Worm (Caenorhabditis elegans) whole organism, L3 larva: ENCODE results near the gene mans-4.

ENCODE experiments used
- R02D3.7 ChIP-seq: fragments of 150-350 bp; optimal IDR thresholded peaks from 2 replicates; lab custom pipeline; 2014; ENCODE audit warnings: missing biosample characterization, missing genetic modification characterization
- ama-1 ChIP-seq: fragments of 150-350 bp; optimal IDR thresholded peaks from 2 replicates; lab custom pipeline; 2018
- daf-12 ChIP-seq: fragments of 150-350 bp; optimal IDR thresholded peaks from 2 replicates; lab custom pipeline; 2014; ENCODE audit warnings: missing biosample characterization, missing genetic modification reagents, missing genetic modification characterization
- egl-27 ChIP-seq: sonication (generic microtip); optimal IDR thresholded peaks from 4 replicates; lab custom pipeline; 2017; ENCODE audit warnings: missing biosample characterization, missing genetic modification reagents, missing genetic modification characterization
- fos-1 ChIP-seq: fragments of 150-350 bp; optimal IDR thresholded peaks from 2 replicates; lab custom pipeline; 2014; ENCODE audit warnings: missing biosample characterization, missing genetic modification characterization
- jun-1 ChIP-seq: fragments of 150-350 bp; optimal IDR thresholded peaks from 2 replicates; lab custom pipeline; 2014; ENCODE audit warnings: missing biosample characterization, missing genetic modification reagents, missing genetic modification characterization
- nhr-11 ChIP-seq: fragments of 150-350 bp; optimal IDR thresholded peaks from 2 replicates; lab custom pipeline; 2014; ENCODE audit warnings: missing biosample characterization, missing genetic modification characterization
- nhr-23 ChIP-seq: fragments of 150-350 bp; optimal IDR thresholded peaks from 2 replicates; lab custom pipeline; 2014; ENCODE audit warnings: missing biosample characterization, missing genetic modification reagents, missing genetic modification characterization
- nhr-237 ChIP-seq: fragments of 150-350 bp; optimal IDR thresholded peaks from 2 replicates; lab custom pipeline; 2014; ENCODE audit warnings: missing biosample characterization, missing genetic modification characterization
- nhr-25 ChIP-seq: sonication (generic microtip); optimal IDR thresholded peaks from 2 replicates; lab custom pipeline; 2017; ENCODE audit warnings: missing biosample characterization, missing genetic modification characterization
- nhr-76 ChIP-seq: fragments of 150-350 bp; sonication (generic microtip); optimal IDR thresholded peaks from 5 replicates; lab custom pipeline; 2014; ENCODE audit warnings: missing biosample characterization, missing genetic modification characterization
- sea-2 ChIP-seq: fragments of 150-350 bp; sonication (generic microtip); optimal IDR thresholded peaks from 4 replicates; lab custom pipeline; 2014; ENCODE audit warnings: missing biosample characterization, missing genetic modification reagents, missing genetic modification characterization
- tbx-2 ChIP-seq: sonication (generic microtip); optimal IDR thresholded peaks from 2 replicates; lab custom pipeline; 2016; ENCODE audit warnings: mild to moderate bottlenecking, missing genetic modification characterization, missing compliant biosample characterization
- unc-62 ChIP-seq: fragments of 150-350 bp; sonication (generic microtip); optimal IDR thresholded peaks from 4 replicates; lab custom pipeline; 2014; ENCODE audit warnings: missing biosample characterization, missing genetic modification reagents, missing genetic modification characterization

DNA sequence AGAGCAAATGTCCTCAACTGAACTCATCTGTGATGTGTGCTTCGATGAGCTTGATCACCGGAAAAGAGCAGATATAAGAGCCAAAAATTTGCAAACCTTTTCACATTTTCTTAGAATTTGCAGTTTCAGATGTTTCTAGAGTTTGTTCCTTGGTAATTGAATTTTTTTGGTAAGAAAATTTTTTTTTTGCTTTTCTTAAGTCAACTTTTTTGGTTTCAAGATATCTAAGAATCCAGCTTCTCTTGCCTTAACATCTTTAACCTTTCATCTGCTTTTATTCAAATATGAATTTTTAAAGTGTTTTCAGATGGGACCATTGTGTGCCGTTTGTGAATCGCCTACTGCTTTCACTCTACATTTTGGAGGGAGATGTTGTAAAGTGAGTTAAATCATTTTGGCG lies 8.7 kb downstream of the mans-4 start, which contains the start of gene nhr-11:
- TF ChIP-seq sea-2 (GFP tag; lab: Kevin White, UChicago) (no peak), jun-1 (tag; lab: Kevin White, UChicago) (no peak), unc-62 (GFP tag; lab: Kevin White, UChicago) (no peak), daf-12 (tag; lab: Kevin White, UChicago) (no peak), nhr-76 (tag; lab: Kevin White, UChicago) (no peak), ama-1 (lab: Kevin White, UChicago) (no peak), tbx-2 (tag; lab: Kevin White, UChicago) (no peak), nhr-11 (no peak), nhr-25 (no peak), fos-1 (tag; lab: Kevin White, UChicago) (no peak), egl-27 (no peak), nhr-237 (tag; lab: Kevin White, UChicago) (no peak), nhr-23 (tag; lab: Kevin White, UChicago) (no peak), R02D3.7 (tag; lab: Kevin White, UChicago) (no peak)
